Worm (Caenorhabditis elegans) whole organism, L1 larva: ENCODE measurements around the gene pals-18.

Experiments
- ama-1 ChIP-seq: fragments of 150-350 bp; optimal IDR thresholded peaks from 2 replicates; lab custom pipeline; 2014
- fkh-10 ChIP-seq: sonication (generic microtip); optimal IDR thresholded peaks from 2 replicates; lab custom pipeline; 2017; ENCODE audit warnings: missing biosample characterization, missing genetic modification reagents, missing genetic modification characterization
- lsy-2 ChIP-seq, 2 experiments: fragments of 150-350 bp; optimal IDR thresholded peaks; 2 replicates each; lab custom pipeline; 2014; ENCODE audit warnings: missing biosample characterization in 2 of 2, missing genetic modification characterization in 2 of 2
- mdl-1 ChIP-seq, 2 experiments: fragments of 150-350 bp; optimal IDR thresholded peaks; 2 replicates each; lab custom pipeline; 2014 to 2017; ENCODE audit warnings: missing biosample characterization in 2 of 2, missing genetic modification characterization in 2 of 2, inconsistent platforms in 1 of 2
- nhr-12 ChIP-seq: sonication (generic microtip); optimal IDR thresholded peaks from 2 replicates; lab custom pipeline; 2017; ENCODE audit warnings: missing biosample characterization, missing genetic modification characterization
- nhr-28 ChIP-seq: fragments of 150-350 bp; optimal IDR thresholded peaks from 2 replicates; lab custom pipeline; 2014; ENCODE audit warnings: missing biosample characterization, missing genetic modification characterization
- nhr-76 ChIP-seq: sonication (generic microtip); optimal IDR thresholded peaks from 2 replicates; lab custom pipeline; 2017; ENCODE audit warnings: missing biosample characterization, missing genetic modification characterization
- pag-3 ChIP-seq: sonication (generic microtip); optimal IDR thresholded peaks from 2 replicates; lab custom pipeline; 2017; ENCODE audit warnings: missing genetic modification characterization, mild to moderate bottlenecking, missing compliant biosample characterization, antibody characterized with exemption, borderline replicate concordance; ENCODE audit not compliant: insufficient read depth
- skn-1 ChIP-seq: fragments of 150-350 bp; optimal IDR thresholded peaks from 2 replicates; lab custom pipeline; 2014; ENCODE audit warnings: missing biosample characterization, missing genetic modification characterization
- snpc-4 ChIP-seq: fragments of 150-350 bp; optimal IDR thresholded peaks from 2 replicates; lab custom pipeline; 2014; ENCODE audit warnings: missing biosample characterization, missing genetic modification characterization
- unc-130 ChIP-seq: fragments of 150-350 bp; optimal IDR thresholded peaks from 2 replicates; lab custom pipeline; 2017; ENCODE audit warnings: missing biosample characterization, missing genetic modification characterization, inconsistent platforms
- unc-62 ChIP-seq: fragments of 150-350 bp; optimal IDR thresholded peaks from 2 replicates; lab custom pipeline; 2014; ENCODE audit warnings: missing biosample characterization, missing genetic modification reagents, missing genetic modification characterization
- vab-15 ChIP-seq: sonication (generic microtip); optimal IDR thresholded peaks from 2 replicates; lab custom pipeline; 2017; ENCODE audit warnings: missing genotype, mild to moderate bottlenecking, missing genetic modification characterization, missing compliant biosample characterization
- zag-1 ChIP-seq: fragments of 150-350 bp; optimal IDR thresholded peaks from 2 replicates; lab custom pipeline; 2014; ENCODE audit warnings: missing biosample characterization, missing genetic modification characterization

ce11 chrIII:1413125-1413837 is 10.1 kb downstream of the pals-18 start:
- TF ChIP-seq snpc-4 (tag; lab: Kevin White, UChicago) = no peak
- TF ChIP-seq pag-3 = no peak
- no peak for TF ChIP-seq nhr-12
- no peak for TF ChIP-seq ama-1 (lab: Kevin White, UChicago)
- no peak for TF ChIP-seq lsy-2 (tag; optimal IDR thresholded peaks at IDR 0.05; lab: Kevin White, UChicago)
- TF ChIP-seq zag-1 (tag; lab: Kevin White, UChicago) = no peak
- no peak for TF ChIP-seq skn-1 (tag; lab: Kevin White, UChicago)
- TF ChIP-seq mdl-1 (tag; optimal IDR thresholded peaks at IDR 0.05; lab: Kevin White, UChicago) = no peak
- TF ChIP-seq vab-15 (tag; lab: Kevin White, UChicago) = no peak
- no peak for TF ChIP-seq unc-130
- no peak for TF ChIP-seq nhr-28 (tag; lab: Kevin White, UChicago)
- no peak for TF ChIP-seq nhr-76 (tag; lab: Kevin White, UChicago)
- TF ChIP-seq fkh-10 (GFP tag; lab: Kevin White, UChicago) = no peak
- TF ChIP-seq unc-62 (GFP tag; lab: Kevin White, UChicago) = no peak
